Fruit fly (Drosophila melanogaster) ovary, adult (tissue): ENCODE results near the gene Dyro.

Experiments used
- CG17801 ChIP-seq: fragments of 200-800 bp; optimal IDR thresholded peaks from 2 replicates; lab custom pipeline; 2019; ENCODE audit warnings: missing biosample characterization, mild to moderate bottlenecking, missing genetic modification characterization, moderate library complexity; ENCODE audit not compliant: partially characterized antibody

The Dyro gene

DNA sequence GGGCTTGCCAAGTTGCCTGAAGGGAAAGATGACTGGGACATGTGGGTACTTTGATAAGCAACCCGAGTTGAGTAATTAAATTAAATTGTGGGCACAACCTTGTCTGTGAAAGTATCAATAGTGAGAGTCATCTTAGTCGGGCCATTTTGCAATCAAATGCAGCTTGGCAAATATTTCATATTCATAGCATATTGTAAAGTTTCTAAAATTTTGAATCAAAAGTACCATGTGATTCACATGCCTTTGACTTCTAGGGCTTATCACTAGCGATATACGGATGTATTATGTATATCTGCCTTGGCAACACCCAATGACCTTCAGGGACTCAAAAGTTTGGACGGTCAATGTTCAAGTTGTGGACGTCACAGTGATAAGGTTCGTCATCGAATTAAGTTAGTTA lies 5.5 kb downstream of the Dyro start:
- TF ChIP-seq CG17801 = no peak

DNA sequence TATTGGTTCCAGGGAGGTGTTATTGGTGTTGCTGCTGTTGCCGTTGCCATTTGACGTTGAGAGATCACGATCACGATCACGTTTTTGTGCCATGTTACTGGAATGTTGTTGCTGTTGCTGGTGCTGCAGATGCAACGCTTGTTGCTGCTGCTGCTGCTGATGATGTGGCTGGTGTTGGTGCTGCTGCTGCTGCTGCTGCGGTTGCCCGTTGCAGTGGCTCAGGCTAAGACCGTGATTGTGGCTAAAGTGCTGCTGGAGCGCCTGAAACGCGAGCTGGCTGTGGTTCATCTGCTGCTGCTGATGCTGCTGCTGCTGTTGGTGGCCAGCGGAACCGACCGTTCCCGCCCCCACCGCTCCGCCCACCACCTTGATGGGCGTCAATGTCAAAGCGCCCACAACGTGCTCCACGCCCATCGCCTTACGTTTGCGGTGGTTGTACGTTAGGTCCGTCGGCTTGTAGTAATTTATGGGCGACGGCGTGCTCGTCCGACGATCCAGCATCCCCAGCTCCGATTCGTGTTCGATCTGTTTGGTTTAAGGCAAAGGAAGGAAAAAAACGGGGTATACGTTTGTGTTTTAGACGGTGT lies 6.5 kb downstream of the Dyro start:
- TF ChIP-seq CG17801 = no peak

DNA sequence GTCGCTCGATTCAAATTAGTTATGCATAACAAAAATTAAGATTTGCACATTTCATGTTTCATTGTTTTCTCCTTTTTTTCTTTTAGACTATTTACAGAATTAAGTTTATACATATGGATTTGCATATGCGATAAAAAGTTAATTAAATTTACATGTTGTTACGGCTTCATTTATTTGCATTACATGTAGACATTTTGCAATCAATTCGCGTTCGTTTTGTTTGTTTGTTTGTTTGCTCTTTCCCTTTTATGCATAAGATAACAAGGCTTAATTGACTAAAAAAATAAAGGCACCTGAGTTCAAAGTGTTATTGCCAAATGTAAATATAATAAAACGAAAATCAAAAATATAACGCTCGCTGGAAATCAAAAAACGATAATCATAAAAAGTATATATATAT lies 7.7 kb downstream of the Dyro start:
- no peak for TF ChIP-seq CG17801

DNA sequence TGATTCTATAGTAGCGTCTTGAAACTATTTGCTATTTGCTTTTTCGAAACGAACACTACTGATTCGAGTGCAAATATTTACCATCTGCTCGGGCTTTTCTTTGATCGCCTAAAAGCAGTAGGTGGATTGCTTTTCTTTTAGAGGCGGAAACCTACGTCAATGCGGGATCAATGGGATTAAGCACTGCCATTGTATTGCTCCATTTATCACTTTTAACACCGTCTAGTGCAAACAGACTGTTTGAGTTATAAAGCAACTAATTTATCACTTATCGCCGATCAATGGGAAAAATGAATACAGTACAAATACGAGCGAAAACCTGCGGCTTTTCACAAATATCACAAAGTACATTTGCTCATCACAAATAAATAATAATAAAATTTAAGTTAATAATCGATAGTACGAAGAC lies 9.1 kb downstream of the Dyro start:
- TF ChIP-seq CG17801 = no peak

DNA sequence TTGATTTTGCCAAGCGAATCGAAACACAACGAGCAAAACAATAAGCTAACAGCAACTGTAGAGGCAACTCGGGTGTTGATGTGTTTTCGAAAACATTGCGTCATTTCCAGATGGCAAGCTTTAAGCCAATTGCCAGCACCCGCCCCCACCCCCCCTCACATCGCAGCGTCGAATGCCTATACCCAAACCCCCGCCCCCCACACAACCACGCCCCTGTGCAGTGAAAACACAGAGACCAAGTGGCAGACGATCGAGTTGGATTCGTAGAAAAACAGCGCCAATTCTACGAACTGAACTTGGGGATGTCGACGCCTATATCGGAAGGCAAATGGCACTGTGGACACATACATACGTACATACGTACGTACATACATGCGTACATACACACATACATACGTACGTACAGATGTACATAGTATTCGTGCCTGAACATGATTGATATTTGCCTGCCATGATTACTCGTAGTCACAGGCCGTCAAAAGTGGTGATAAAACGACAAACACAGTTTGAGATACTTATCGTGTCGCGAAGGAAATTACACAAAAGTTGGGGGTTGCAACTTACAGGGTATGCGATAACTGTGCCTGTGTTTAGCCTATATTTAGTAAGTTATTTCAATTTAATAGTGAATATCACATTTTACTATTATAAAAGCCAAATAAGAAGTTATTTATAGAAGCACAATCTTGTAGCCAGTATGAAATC lies 10.0 kb downstream of the Dyro start:
- TF ChIP-seq CG17801 = no peak

DNA sequence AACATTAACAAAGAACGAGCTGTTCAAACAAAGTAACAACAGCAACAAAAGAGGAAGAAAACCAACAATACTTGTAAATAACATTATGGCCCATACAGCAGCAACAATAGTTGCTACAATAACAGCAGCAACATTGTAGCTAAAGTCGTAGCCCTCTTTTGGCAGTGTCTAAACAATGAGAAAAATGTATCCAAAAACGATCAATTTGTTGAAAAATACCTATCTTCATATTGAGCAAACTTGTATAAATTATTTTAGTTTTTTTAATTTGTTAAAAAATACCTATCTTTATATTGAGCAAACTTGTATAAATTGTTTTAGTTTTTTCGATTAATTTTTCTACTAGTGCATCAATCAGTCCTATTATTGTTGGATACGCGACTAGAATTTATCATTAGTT lies 10.7 kb downstream of the Dyro start:
- no peak for TF ChIP-seq CG17801

DNA sequence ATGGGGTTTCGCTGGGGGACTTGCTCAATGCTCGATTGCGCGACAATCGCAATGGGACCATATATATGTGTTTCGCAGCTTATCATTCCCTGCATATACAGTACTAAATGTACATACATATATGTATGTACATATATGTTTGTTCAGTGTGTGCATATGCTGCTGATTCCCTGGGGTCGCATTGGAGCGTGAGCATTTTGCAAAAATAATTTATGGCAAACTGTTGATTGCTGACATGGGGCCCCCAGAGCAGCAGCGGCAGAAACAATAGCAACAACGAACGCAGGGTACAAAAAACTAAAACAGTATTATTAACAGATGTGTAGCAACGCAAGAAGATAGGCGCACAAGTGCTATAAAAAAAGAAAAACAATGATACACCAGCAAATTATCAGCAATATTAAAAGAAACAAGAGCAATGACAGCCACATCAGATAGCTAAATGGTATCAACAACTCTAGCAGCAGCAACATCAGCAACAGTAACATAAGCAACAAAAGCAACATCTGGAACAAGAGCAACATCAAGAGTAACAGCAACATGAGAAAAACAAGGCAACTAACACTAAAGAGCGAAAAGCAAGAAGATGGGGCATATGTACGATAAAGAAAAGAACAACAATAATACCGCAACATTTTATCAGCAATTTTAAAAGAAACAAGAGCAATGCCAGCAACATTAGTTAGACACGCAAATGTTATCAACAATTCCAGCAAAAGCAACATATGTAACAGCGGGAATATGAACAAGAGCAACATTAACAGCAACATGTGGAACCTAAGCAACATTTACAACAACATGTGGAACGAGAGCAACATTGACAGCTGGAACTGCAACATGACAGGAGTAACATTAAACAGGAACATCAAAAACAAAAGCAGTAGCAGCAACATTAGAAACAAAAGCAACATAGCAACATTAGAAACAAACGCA lies 11.4 kb downstream of the Dyro start:
- TF ChIP-seq CG17801 = no peak

DNA sequence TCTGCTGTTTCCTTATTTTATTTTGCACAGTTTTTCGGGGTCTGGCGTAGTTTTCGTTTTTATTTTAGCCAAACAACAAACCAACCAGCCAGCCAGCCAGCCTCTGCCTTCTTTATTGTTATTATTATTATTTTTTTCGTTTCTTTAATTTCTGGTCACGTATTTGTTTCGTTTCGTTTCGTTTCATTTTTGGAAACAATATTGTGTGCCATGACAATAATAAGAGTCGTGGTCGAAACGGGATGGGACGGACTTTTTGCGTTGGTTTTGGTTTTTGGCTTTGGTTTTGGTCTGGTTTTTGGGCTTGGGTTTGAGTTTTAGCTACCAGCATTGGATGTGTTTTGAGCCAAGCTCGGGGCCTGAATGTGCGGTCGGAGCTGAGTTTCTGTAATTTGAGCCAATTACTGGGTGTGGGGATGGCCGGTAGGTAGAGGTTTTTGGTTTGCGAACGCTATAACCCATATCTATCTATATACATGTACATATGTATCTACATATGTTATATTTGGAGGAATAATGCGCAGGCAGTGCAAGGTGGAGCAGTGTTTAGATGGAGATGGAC lies 15.1 kb downstream of the Dyro start:
- TF ChIP-seq CG17801 = peak; percentile 13

DNA sequence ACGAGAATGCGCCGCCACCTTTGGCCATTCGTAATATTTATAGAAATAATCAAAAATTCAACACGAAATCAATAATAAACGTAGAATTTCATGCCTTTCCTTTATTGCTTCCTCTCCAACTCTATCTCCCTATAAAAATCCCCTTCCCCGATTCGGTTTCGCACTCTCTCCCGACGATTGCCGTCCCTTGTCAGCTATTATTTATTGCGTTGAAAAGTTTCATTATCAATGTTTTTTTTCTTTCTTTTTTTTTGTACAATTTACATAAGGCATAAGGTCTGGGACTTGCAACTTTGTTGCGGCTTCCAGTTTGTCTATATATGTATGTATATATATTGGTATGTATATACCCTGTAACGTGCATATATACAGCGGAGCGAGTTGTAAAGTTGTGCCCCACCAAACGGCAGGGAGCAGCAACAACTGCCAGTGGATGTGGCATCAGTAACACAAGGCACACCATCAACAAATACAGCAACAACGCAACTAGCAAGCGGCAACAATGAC lies 16.3 kb downstream of the Dyro start:
- no peak for TF ChIP-seq CG17801

DNA sequence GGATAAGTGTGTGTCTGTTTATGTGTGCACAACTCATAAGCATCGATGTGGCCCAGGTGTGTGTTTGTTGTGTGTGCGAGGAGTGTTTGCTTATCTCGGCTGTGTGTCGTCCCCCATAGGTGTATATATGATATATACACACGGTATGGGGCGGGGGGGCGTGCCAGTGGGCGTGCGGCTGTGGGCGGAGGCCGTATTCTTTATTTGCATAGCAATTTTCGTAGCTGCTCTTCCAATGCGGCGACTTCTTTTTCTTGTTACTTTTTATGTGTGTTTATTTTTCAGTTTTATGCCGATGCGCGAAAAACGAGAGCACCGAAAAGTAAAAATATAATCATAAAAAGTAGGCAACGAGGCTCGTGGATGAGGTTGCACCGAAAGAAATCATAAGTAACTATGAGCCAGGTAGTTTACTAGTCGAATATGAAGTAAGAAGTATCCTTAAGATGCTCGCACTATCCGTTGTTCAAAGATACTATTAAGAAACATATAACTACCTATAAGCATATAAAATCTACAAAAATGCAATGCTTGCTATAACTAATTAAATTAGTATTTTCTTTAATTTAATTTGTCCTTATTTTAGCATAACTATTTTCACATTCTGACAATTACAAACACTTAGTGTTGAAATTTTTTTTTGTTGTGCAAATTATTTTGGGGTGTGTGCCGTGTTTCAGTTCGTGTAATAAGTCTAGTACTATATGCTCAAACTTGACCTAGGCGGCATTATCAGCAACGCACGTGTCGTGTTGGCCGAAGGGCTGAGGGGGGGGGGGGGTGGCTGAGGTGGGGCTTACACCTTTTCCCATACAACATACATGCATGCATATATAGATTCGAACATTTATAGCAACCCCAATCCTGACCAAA lies 17.0 kb downstream of the Dyro start:
- no peak for TF ChIP-seq CG17801

DNA sequence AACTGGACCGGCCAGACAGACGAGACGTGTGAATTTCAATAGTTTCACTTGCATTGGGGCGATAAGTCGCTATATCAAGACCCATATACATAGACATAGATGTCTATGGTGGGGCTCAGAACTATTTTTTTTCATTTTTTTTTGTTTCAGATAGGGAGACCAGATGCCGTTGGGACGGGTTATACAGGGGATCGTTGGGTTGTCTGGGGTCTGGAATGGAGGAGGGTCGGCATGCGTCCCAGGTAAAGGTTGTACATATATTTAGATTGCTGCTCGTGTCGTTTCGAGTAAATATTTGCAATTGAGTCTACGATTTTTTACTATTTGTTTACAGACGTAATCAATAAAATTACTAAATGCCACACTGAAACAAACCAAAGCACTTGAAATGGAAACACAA lies 19.7 kb downstream of the Dyro start:
- TF ChIP-seq CG17801 = no peak

DNA sequence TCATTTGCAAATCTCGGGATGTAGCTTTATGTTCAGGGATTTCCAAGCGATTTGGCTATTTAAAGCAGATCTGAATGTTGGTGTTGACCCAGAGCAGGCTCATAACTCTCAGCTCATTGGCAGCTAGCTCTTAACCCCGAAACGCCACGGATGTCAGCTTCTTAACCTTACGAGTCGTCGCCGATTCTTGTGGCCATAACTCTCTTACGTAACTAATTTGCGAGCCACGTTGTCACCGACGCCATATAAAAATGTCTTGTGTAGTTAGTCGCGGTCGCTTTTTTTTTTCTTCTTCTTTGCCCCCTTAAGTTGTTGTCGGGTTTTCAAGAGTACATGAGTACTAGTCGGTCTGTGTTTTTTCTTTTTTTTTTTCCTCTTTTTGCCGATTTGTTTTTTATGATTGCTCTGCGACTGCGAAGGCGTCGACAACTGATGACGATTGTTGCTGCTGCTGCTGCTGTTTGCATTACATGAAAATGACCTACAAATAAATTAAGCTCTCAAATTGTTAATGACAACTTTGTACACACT lies 21.5 kb downstream of the Dyro start:
- TF ChIP-seq CG17801 = no peak

DNA sequence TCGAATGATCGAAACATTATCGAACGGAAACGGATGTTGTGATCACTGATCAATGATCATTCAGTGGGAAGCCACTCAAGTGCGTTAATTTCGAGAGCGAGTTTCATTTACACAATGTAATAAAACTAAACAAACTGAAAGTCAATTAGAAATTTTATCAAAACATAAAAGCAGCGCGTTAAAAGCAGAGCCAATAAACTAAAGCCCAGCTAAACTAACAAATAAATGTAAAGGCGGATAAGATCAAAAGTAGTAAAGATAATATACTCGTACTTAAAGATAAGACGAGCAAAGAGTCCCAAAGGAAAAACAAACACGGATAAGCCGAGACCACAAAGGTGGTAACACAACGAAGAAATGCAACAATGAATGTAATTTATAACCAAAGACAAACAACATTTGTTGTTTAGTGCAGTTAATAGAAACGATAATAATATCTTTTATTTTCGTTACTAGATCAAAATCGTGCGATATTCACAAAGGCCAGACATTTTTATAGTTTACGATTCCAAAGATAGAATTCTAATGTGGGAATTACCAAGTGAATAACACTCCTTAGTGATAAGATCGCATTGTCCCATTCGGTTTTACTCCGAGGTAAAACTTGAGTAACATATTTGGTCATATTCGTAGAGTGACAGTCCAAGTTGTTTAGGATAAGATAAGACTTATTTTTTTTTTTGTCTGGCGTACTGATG lies 22.1 kb downstream of the Dyro start:
- TF ChIP-seq CG17801 = no peak

DNA sequence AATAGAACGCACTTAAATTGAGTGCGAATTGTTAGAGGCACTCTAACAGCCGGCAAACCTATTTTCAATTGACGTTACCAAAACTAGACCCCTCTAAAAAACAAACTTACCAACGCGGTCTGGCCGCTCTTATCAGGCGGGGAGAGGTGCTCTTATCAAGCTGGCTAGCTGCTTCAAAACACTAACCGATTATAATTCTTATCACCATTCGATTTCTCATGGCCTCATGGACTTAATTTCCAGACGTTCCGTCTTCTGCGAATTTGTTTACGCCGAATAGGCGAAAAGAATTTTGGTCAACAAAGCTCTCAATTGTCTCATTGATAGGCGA lies 22.7 kb downstream of the Dyro start:
- TF ChIP-seq CG17801 = no peak
